Fruit fly (Drosophila melanogaster): Measurements from ENCODE around the gene CG2150.

Gene CG2150

dm6 chr3R:31748093-31748996 lies 16.2 kb downstream of the CG2150 start (continued):
- TF ChIP-seq wdn (GFP tag; IDR thresholded peaks at IDR 0.05): no peak
- no peak for TF ChIP-seq Taf1 (GFP tag; IDR thresholded peaks at IDR 0.05)
- TF ChIP-seq sens-2 (GFP tag; IDR thresholded peaks at IDR 0.05): no peak
- TF ChIP-seq sr (GFP tag; IDR thresholded peaks at IDR 0.05): no peak
- no peak for TF ChIP-seq hkb (optimal IDR thresholded peaks at IDR 0.05)
- no peak for TF ChIP-seq hkb (GFP tag; IDR thresholded peaks at IDR 0.05)
- TF ChIP-seq H15 (GFP tag; IDR thresholded peaks at IDR 0.05): no peak
- TF ChIP-seq CG11695 (GFP tag; IDR thresholded peaks at IDR 0.05): no peak
- peak; percentile 95 for TF ChIP-seq CG15479 (GFP tag; optimal IDR thresholded peaks at IDR 0.05)
- peak; percentile 58 for TF ChIP-seq Dp (GFP tag; optimal IDR thresholded peaks at IDR 0.05)
- no peak for TF ChIP-seq CG2875 (GFP tag; optimal IDR thresholded peaks at IDR 0.05)
- no peak for TF ChIP-seq Hmr (GFP tag; optimal IDR thresholded peaks at IDR 0.05)
- no peak for TF ChIP-seq aop (GFP tag; IDR thresholded peaks at IDR 0.05)
- TF ChIP-seq chn (GFP tag; optimal IDR thresholded peaks at IDR 0.05): peak; percentile 7
- TF ChIP-seq tup (GFP tag; optimal IDR thresholded peaks at IDR 0.05): no peak
- no peak for TF ChIP-seq dysf (GFP tag; IDR thresholded peaks at IDR 0.05)
- no peak for TF ChIP-seq CG15269 (tag; optimal IDR thresholded peaks at IDR 0.05)
- peak; percentile 48 for TF ChIP-seq CG8924 (tag; optimal IDR thresholded peaks at IDR 0.05)
- no peak for TF ChIP-seq CG18476 (GFP tag; optimal IDR thresholded peaks at IDR 0.05)
- no peak for TF ChIP-seq CG14014 (GFP tag; IDR thresholded peaks at IDR 0.05)
- no peak for TF ChIP-seq CG8281 (tag; optimal IDR thresholded peaks at IDR 0.05)
- peak; percentile 4 for TF ChIP-seq CG11398 (GFP tag; optimal IDR thresholded peaks at IDR 0.05)
- TF ChIP-seq MTF-1 (GFP tag; optimal IDR thresholded peaks at IDR 0.05; ENCODE audit: borderline replicate concordance): peak; percentile 14
- no peak for TF ChIP-seq onecut (GFP tag; IDR thresholded peaks at IDR 0.05)
- TF ChIP-seq CG6254 (GFP tag; optimal IDR thresholded peaks at IDR 0.05): no peak
- TF ChIP-seq CG17802 (tag; optimal IDR thresholded peaks at IDR 0.05): no peak
- no peak for TF ChIP-seq Ptx1 (GFP tag; IDR thresholded peaks at IDR 0.05)
- no peak for TF ChIP-seq p53 (GFP tag; optimal IDR thresholded peaks at IDR 0.05)
- no peak for TF ChIP-seq Optix (GFP tag; IDR thresholded peaks at IDR 0.05)
- no peak for TF ChIP-seq so (GFP tag; IDR thresholded peaks at IDR 0.05)
- TF ChIP-seq ssp (GFP tag; IDR thresholded peaks at IDR 0.05): no peak
- TF ChIP-seq CG30020 (tag; optimal IDR thresholded peaks at IDR 0.05): no peak
- TF ChIP-seq CG13424 (tag; optimal IDR thresholded peaks at IDR 0.05): peak; percentile 9
- TF ChIP-seq Bdp1 (GFP tag; optimal IDR thresholded peaks at IDR 0.05): no peak
- TF ChIP-seq ase (GFP tag; IDR thresholded peaks at IDR 0.05): no peak
- TF ChIP-seq CG31224 (GFP tag; IDR thresholded peaks at IDR 0.05): no peak
- no peak for TF ChIP-seq CG1024 (GFP tag; IDR thresholded peaks at IDR 0.05)
- no peak for TF ChIP-seq ken (GFP tag; IDR thresholded peaks at IDR 0.05)
- TF ChIP-seq Xbp1 (GFP tag; optimal IDR thresholded peaks at IDR 0.05): no peak
- TF ChIP-seq CG13775 (GFP tag; optimal IDR thresholded peaks at IDR 0.05): no peak
- no peak for TF ChIP-seq az2 (GFP tag; optimal IDR thresholded peaks at IDR 0.05)
- TF ChIP-seq pita (GFP tag; optimal IDR thresholded peaks at IDR 0.05): no peak
- no peak for TF ChIP-seq CG3281 (GFP tag; optimal IDR thresholded peaks at IDR 0.05)
- TF ChIP-seq CG16815 (GFP tag; optimal IDR thresholded peaks at IDR 0.05): no peak
- no peak for TF ChIP-seq gcm2 (GFP tag; optimal IDR thresholded peaks at IDR 0.05)
- TF ChIP-seq yki (optimal IDR thresholded peaks at IDR 0.05): no peak
- TF ChIP-seq CG34376 (GFP tag; optimal IDR thresholded peaks at IDR 0.05): peak; percentile 20
- no peak for TF ChIP-seq salm (tag; optimal IDR thresholded peaks at IDR 0.05)
- no peak for TF ChIP-seq sim (GFP tag; IDR thresholded peaks at IDR 0.05)
- no peak for TF ChIP-seq CG16863 (GFP tag; optimal IDR thresholded peaks at IDR 0.05)
- no peak for TF ChIP-seq nau (GFP tag; optimal IDR thresholded peaks at IDR 0.05)

All from whole organism, embryonic.